Worm (Caenorhabditis elegans) whole organism, L4 larva: ENCODE data around the gene F43G6.17.

ENCODE experiments used
- D1046.2 ChIP-seq: fragments of 200-800 bp; sonication (Bioruptor generic); IDR thresholded peaks from 2 replicates; pipeline ENCODE4 v1.3.6; 2022; ENCODE audit warnings: missing genetic modification characterization, missing compliant biosample characterization
- F26F4.8 ChIP-seq: fragments of 200-800 bp; sonication (Bioruptor generic); conservative IDR thresholded peaks from 2 replicates; pipeline ENCODE4 v1.3.6; 2022; ENCODE audit warnings: missing genetic modification characterization, missing compliant biosample characterization
- egl-43 ChIP-seq: fragments of 200-800 bp; sonication (Bioruptor generic); IDR thresholded peaks from 2 replicates; pipeline ENCODE4 v1.3.6; 2022; ENCODE audit warnings: missing genetic modification reagents, missing genetic modification characterization, missing compliant biosample characterization
- fkh-10 ChIP-seq: fragments of 150-350 bp; optimal IDR thresholded peaks from 2 replicates; lab custom pipeline; 2014; ENCODE audit warnings: missing biosample characterization, missing genetic modification reagents, missing genetic modification characterization
- lsy-2 ChIP-seq, 2 experiments: fragments of 150-350 bp in 1 of 2; sonication (generic microtip) in 1 of 2; optimal IDR thresholded peaks; 2 replicates each; lab custom pipeline; 2014 to 2017; ENCODE audit warnings: missing biosample characterization in 2 of 2, missing genetic modification characterization in 2 of 2
- mdl-1 ChIP-seq, 2 experiments: fragments of 150-350 bp in 1 of 2; sonication (generic microtip) in 1 of 2; optimal IDR thresholded peaks; 2 replicates each; lab custom pipeline; 2014 to 2017; ENCODE audit warnings: missing biosample characterization in 2 of 2, missing genetic modification characterization in 2 of 2
- nhr-11 ChIP-seq: fragments of 150-350 bp; optimal IDR thresholded peaks from 2 replicates; lab custom pipeline; 2014; ENCODE audit warnings: missing biosample characterization, missing genetic modification characterization
- nhr-42 ChIP-seq: fragments of 200-800 bp; sonication (Bioruptor generic); IDR thresholded peaks from 2 replicates; pipeline ENCODE4 v1.3.6; 2022; ENCODE audit warnings: missing genetic modification characterization, missing compliant biosample characterization
- sdz-12 ChIP-seq: fragments of 200-800 bp; sonication (Bioruptor generic); optimal IDR thresholded peaks from 2 replicates; lab custom pipeline; 2018; ENCODE audit warnings: mild to moderate bottlenecking, missing genetic modification characterization, missing compliant biosample characterization
- skn-1 ChIP-seq: fragments of 150-350 bp; optimal IDR thresholded peaks from 2 replicates; lab custom pipeline; 2014; ENCODE audit warnings: missing biosample characterization, missing genetic modification characterization
- unc-62 ChIP-seq, 3 experiments: fragments of 150-350 bp in 1 of 3; sonication (generic microtip); optimal IDR thresholded peaks in 2 of 3; peaks in 1 of 3; 1 replicate in 1 of 3; 2 replicates in 2 of 3; lab custom pipeline; 2014 to 2017; ENCODE audit warnings: missing biosample characterization in 3 of 3, missing genetic modification characterization in 3 of 3, missing genetic modification reagents in 3 of 3, missing genotype in 1 of 3

DNA sequence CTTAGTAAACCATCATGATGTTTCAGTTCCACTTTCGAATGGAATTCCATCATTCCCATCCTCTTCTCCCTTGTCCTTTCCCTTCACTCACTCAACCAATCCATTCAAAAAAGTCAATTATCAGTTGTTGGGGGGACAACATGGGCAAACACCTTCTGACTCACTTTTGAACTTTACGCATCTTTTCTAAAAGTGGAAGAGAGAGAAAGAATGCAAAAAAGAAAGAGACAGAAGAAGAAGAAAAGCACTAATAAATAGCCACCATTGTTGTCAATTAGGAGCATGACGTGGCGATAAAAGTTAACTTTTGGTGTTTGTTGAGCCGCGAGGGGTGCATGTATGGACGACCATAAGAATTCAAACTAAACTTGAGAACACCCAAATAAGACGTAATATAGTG lies 14.5 kb upstream of the F43G6.17 start:
- TF ChIP-seq D1046.2 (GFP tag; lab: Robert Waterston, UW) (no peak), mdl-1 (tag; optimal IDR thresholded peaks at IDR 0.05; lab: Kevin White, UChicago) (no peak), fkh-10 (GFP tag; lab: Kevin White, UChicago) (no peak), skn-1 (tag; lab: Kevin White, UChicago) (no peak), unc-62 (GFP tag; optimal IDR thresholded peaks at IDR 0.05 in 1 of 2; lab: Kevin White, UChicago) (no peak), unc-62 (tag; optimal IDR thresholded peaks at IDR 0.05; lab: Kevin White, UChicago) (no peak), nhr-11 (no peak), egl-43 (GFP tag; lab: Robert Waterston, UW) (no peak), sdz-12 (GFP tag; lab: Kevin White, UChicago) (no peak), F26F4.8 (GFP tag; lab: Robert Waterston, UW) (no peak), nhr-42 (GFP tag; lab: Robert Waterston, UW) (no peak), lsy-2 (tag; optimal IDR thresholded peaks at IDR 0.05; lab: Kevin White, UChicago) (no peak)
